Worm (Caenorhabditis elegans): ENCODE data around the gene ipla-3.

- TF ChIP-seq snpc-3.4 (tag; optimal IDR thresholded peaks at IDR 0.05) (no peak), egl-18 (GFP tag; IDR thresholded peaks at IDR 0.05) (no peak), snpc-4 (GFP tag; optimal IDR thresholded peaks at IDR 0.05) (no peak), snpc-4 (tag; optimal IDR thresholded peaks at IDR 0.05) (no peak), hmg-1.2 (GFP tag; IDR thresholded peaks at IDR 0.05) (no peak), ceh-27 (GFP tag; optimal IDR thresholded peaks at IDR 0.05) (no peak), ama-1 (optimal IDR thresholded peaks at IDR 0.05) (no peak), ama-1 (GFP tag; optimal IDR thresholded peaks at IDR 0.05) (no peak), ceh-58 (GFP tag; IDR thresholded peaks at IDR 0.05) (no peak)
Observed at ce11 chrV:20713620-20714019, 15.5 kb downstream of the ipla-3 start, which contains the start of gene Y44A6C.1.
